Fruit fly (Drosophila melanogaster): ENCODE measurements around the gene CG45089.

Gene CG45089

dm6 chrX:7934679-7935078 lies 41.1 kb upstream of the CG45089 start, which contains the start of gene RpS14b (continued):
- TF ChIP-seq CG7271 (tag; optimal IDR thresholded peaks at IDR 0.05) (peak; percentile 28), CG14050 (GFP tag; IDR thresholded peaks at IDR 0.05) (peak; percentile 58), Fer3 (tag; optimal IDR thresholded peaks at IDR 0.05) (peak; percentile 58), al (GFP tag; IDR thresholded peaks at IDR 0.05) (peak; percentile 38; the same call in 1 of the 2 replicates), tll (GFP tag; optimal IDR thresholded peaks at IDR 0.05) (no peak), CG10147 (GFP tag; optimal IDR thresholded peaks at IDR 0.05) (no peak), HHEX (GFP tag; optimal IDR thresholded peaks at IDR 0.05) (peak; percentile 68), p53 (GFP tag; optimal IDR thresholded peaks at IDR 0.05) (peak; percentile 23), Atf6 (GFP tag; IDR thresholded peaks at IDR 0.05) (peak; percentile 64), CG6254 (GFP tag; optimal IDR thresholded peaks at IDR 0.05) (no peak), ac (GFP tag; optimal IDR thresholded peaks at IDR 0.05) (no peak), chinmo (GFP tag; IDR thresholded peaks at IDR 0.05; ENCODE audit: partially characterized antibody) (peak; percentile 65; the same call in 1 of the 4 replicates), bbx (GFP tag; IDR thresholded peaks at IDR 0.05; ENCODE audit: partially characterized antibody) (peak; percentile 80), pb (GFP tag; optimal IDR thresholded peaks at IDR 0.05) (peak; percentile 51), bcd (GFP tag; optimal IDR thresholded peaks at IDR 0.05) (peak; percentile 76), so (GFP tag; IDR thresholded peaks at IDR 0.05) (peak; percentile 72; the same call in 1 of the 3 replicates), trh (GFP tag; optimal IDR thresholded peaks at IDR 0.05) (no peak), Dref (GFP tag; IDR thresholded peaks at IDR 0.05) (peak; percentile 88), dimm (GFP tag; IDR thresholded peaks at IDR 0.05) (no peak), CG4282 (GFP tag; optimal IDR thresholded peaks at IDR 0.05) (peak; percentile 42), CG8089 (GFP tag; optimal IDR thresholded peaks at IDR 0.05) (no peak), Trl (optimal IDR thresholded peaks at IDR 0.05) (no peak), Trl (GFP tag; optimal IDR thresholded peaks at IDR 0.05) (peak; percentile 69), klu (GFP tag; IDR thresholded peaks at IDR 0.05) (peak; percentile 23; the same call in 1 of the 2 replicates), Poxn (GFP tag; IDR thresholded peaks at IDR 0.05) (no peak), CG6765 (GFP tag; optimal IDR thresholded peaks at IDR 0.05) (peak; percentile 75), CG12744 (GFP tag; optimal IDR thresholded peaks at IDR 0.05) (no peak), CG12219 (GFP tag; optimal IDR thresholded peaks at IDR 0.05) (peak; percentile 56), CHES-1-like (GFP tag; optimal IDR thresholded peaks at IDR 0.05) (peak; percentile 77), dmrt11E (tag; optimal IDR thresholded peaks at IDR 0.05) (peak; percentile 44), CG12155 (GFP tag; optimal IDR thresholded peaks at IDR 0.05) (no peak), CG43689 (GFP tag; IDR thresholded peaks at IDR 0.05) (peak; percentile 8; the same call in 1 of the 2 replicates), CG12769 (tag; optimal IDR thresholded peaks at IDR 0.05) (peak; percentile 37), CG13894 (tag; optimal IDR thresholded peaks at IDR 0.05) (peak; percentile 41), zfh1 (GFP tag; IDR thresholded peaks at IDR 0.05) (peak; percentile 73), Hsf (GFP tag; optimal IDR thresholded peaks at IDR 0.05) (peak; percentile 70), CG1602 (GFP tag; optimal IDR thresholded peaks at IDR 0.05) (no peak), pum (GFP tag; optimal IDR thresholded peaks at IDR 0.05) (peak; percentile 3), CG17359 (tag; optimal IDR thresholded peaks at IDR 0.05) (peak; percentile 14), NfI (GFP tag; optimal IDR thresholded peaks at IDR 0.05) (peak; percentile 85), maf-S (GFP tag; optimal IDR thresholded peaks at IDR 0.05) (peak; percentile 30), NK7.1 (GFP tag; optimal IDR thresholded peaks at IDR 0.05) (peak; percentile 43), fu2 (GFP tag; optimal IDR thresholded peaks at IDR 0.05) (peak; percentile 31), pzg (GFP tag; optimal IDR thresholded peaks at IDR 0.05) (peak; percentile 77), CG9609 (GFP tag; optimal IDR thresholded peaks at IDR 0.05) (peak; percentile 53), B-H1 (GFP tag; IDR thresholded peaks at IDR 0.05) (no peak), fd96Cb (tag; optimal IDR thresholded peaks at IDR 0.05) (no peak), crp (GFP tag; optimal IDR thresholded peaks at IDR 0.05) (peak in 1 of 2 experiments; percentile 80), luna (GFP tag; optimal IDR thresholded peaks at IDR 0.05) (peak; percentile 8), tup (GFP tag; optimal IDR thresholded peaks at IDR 0.05) (no peak), MTF-1 (GFP tag; optimal IDR thresholded peaks at IDR 0.05; ENCODE audit: borderline replicate concordance) (peak; percentile 65)

Measured in whole organism, embryonic.